Fruit fly (Drosophila melanogaster): Measurements from ENCODE around the gene byn.

Gene byn

dm6 chr3L:11953217-11953616, 25.7 kb downstream of the byn start, which contains the start of gene obst-G:
TSS of gene obst-G (minus strand) at chr3L:11953317.
- TF ChIP-seq CG7368 (GFP tag; optimal IDR thresholded peaks at IDR 0.05) (no peak), CG11902 (GFP tag; optimal IDR thresholded peaks at IDR 0.05) (no peak), CG6163 (GFP tag; IDR thresholded peaks at IDR 0.05) (no peak), CG3919 (GFP tag; optimal IDR thresholded peaks at IDR 0.05) (no peak), CG15336 (GFP tag; IDR thresholded peaks at IDR 0.05) (no peak), fd59A (GFP tag; optimal IDR thresholded peaks at IDR 0.05) (no peak), CG11762 (GFP tag; optimal IDR thresholded peaks at IDR 0.05; ENCODE audit: insufficient read depth) (no peak), CG16779 (tag; optimal IDR thresholded peaks at IDR 0.05) (no peak), acj6 (GFP tag; optimal IDR thresholded peaks at IDR 0.05) (no peak), salr (GFP tag; optimal IDR thresholded peaks at IDR 0.05) (no peak), CG34406 (GFP tag; optimal IDR thresholded peaks at IDR 0.05) (no peak), OdsH (GFP tag; optimal IDR thresholded peaks at IDR 0.05) (no peak), svp (GFP tag) (no peak), dac (GFP tag; optimal IDR thresholded peaks at IDR 0.05) (no peak)

- TF ChIP-seq CG11294 (GFP tag; IDR thresholded peaks at IDR 0.05) = no peak
- TF ChIP-seq Gug (GFP tag; IDR thresholded peaks at IDR 0.05) = no peak
- TF ChIP-seq ss (GFP tag; optimal IDR thresholded peaks at IDR 0.05) = no peak
- TF ChIP-seq vri (GFP tag; optimal IDR thresholded peaks at IDR 0.05) = no peak
- TF ChIP-seq eg (GFP tag; IDR thresholded peaks at IDR 0.05) = no peak
- no peak for TF ChIP-seq CG1621 (tag; optimal IDR thresholded peaks at IDR 0.05)
- TF ChIP-seq fkh (GFP tag; optimal IDR thresholded peaks at IDR 0.05) = no peak
- no peak for TF ChIP-seq fd59A (GFP tag; optimal IDR thresholded peaks at IDR 0.05)
- TF ChIP-seq CG4318 (GFP tag; optimal IDR thresholded peaks at IDR 0.05) = no peak
- TF ChIP-seq lz (GFP tag; optimal IDR thresholded peaks at IDR 0.05) = no peak
- TF ChIP-seq Eip78C (GFP tag) = no peak
- no peak for TF ChIP-seq OdsH (GFP tag; optimal IDR thresholded peaks at IDR 0.05)
- no peak for TF ChIP-seq CG10669 (GFP tag; optimal IDR thresholded peaks at IDR 0.05)
- TF ChIP-seq achi (GFP tag; optimal IDR thresholded peaks at IDR 0.05) = no peak
- TF ChIP-seq Ets96B (tag; optimal IDR thresholded peaks at IDR 0.05) = no peak
- TF ChIP-seq CG9139 (GFP tag; optimal IDR thresholded peaks at IDR 0.05) = no peak
- no peak for TF ChIP-seq CG11762 (GFP tag; optimal IDR thresholded peaks at IDR 0.05; ENCODE audit: insufficient read depth)
- no peak for TF ChIP-seq Smox (GFP tag; optimal IDR thresholded peaks at IDR 0.05)
- TF ChIP-seq CG8319 (GFP tag; optimal IDR thresholded peaks at IDR 0.05) = no peak
- no peak for TF ChIP-seq CG6792 (GFP tag; optimal IDR thresholded peaks at IDR 0.05)
Observed at dm6 chr3L:11953783-11954182, 26.3 kb downstream of the byn start, which contains the start of gene CG7248. TSS of gene CG7248 (plus strand) at chr3L:11954083.

dm6 chr3L:11957669-11958333, 30.3 kb downstream of the byn start, which contains the start of the genes CG11570 and CG43294:
TSS of gene CG11570 (minus strand) at chr3L:11957769.
TSS of gene CG43294 (plus strand) at chr3L:11958283.
- TF ChIP-seq net (GFP tag; optimal IDR thresholded peaks at IDR 0.05) = no peak
- no peak for TF ChIP-seq CG10631 (GFP tag; optimal IDR thresholded peaks at IDR 0.05)

- TF ChIP-seq achi (GFP tag; optimal IDR thresholded peaks at IDR 0.05) = no peak
- TF ChIP-seq CG11762 (GFP tag; optimal IDR thresholded peaks at IDR 0.05; ENCODE audit: insufficient read depth) = no peak
- peak; percentile 48 for TF ChIP-seq svp (GFP tag)
- no peak for TF ChIP-seq Smox (GFP tag; optimal IDR thresholded peaks at IDR 0.05)
- TF ChIP-seq ss (GFP tag; optimal IDR thresholded peaks at IDR 0.05) = no peak
- TF ChIP-seq CG9139 (GFP tag; optimal IDR thresholded peaks at IDR 0.05) = no peak
Observed at dm6 chr3L:11966104-11966503, 38.6 kb downstream of the byn start, which contains the start of gene prc. TSS of gene prc (minus strand) at chr3L:11966131.

dm6 chr3L:11972879-11973278, 45.4 kb downstream of the byn start, which contains the start of gene Muc68E:
TSS of gene Muc68E (minus strand) at chr3L:11972979.
- peak; percentile 68 for TF ChIP-seq vri (GFP tag; optimal IDR thresholded peaks at IDR 0.05)
- no peak for TF ChIP-seq Eip75B (GFP tag; optimal IDR thresholded peaks at IDR 0.05)
- TF ChIP-seq CG10631 (GFP tag; optimal IDR thresholded peaks at IDR 0.05) = no peak
